Worm (Caenorhabditis elegans) whole organism, L4 larva: ENCODE results near the gene nlp-11.

Experiments
- F44E2.7 ChIP-seq: fragments of 200-800 bp; sonication (Bioruptor generic); IDR thresholded peaks from 2 replicates; pipeline ENCODE4 v2.1.2; 2022; ENCODE audit warnings: missing genetic modification characterization, missing compliant biosample characterization
- F49E8.2 ChIP-seq: sonication (generic microtip); optimal IDR thresholded peaks from 2 replicates; lab custom pipeline; 2016; ENCODE audit warnings: missing compliant biosample characterization, mild to moderate bottlenecking, missing genetic modification characterization, borderline replicate concordance
- T26A8.4 ChIP-seq: fragments of 200-800 bp; sonication (Bioruptor generic); IDR thresholded peaks from 2 replicates; pipeline ENCODE4 v1.3.6; 2022; ENCODE audit warnings: missing genetic modification characterization, missing compliant biosample characterization
- Y48G9A.11 ChIP-seq: fragments of 200-800 bp; sonication (Bioruptor generic); IDR thresholded peaks from 2 replicates; pipeline ENCODE4 v1.3.6; 2022; ENCODE audit warnings: missing genetic modification reagents, missing genetic modification characterization, missing compliant biosample characterization
- Y5F2A.4 ChIP-seq: fragments of 200-800 bp; sonication (Bioruptor generic); optimal IDR thresholded peaks from 2 replicates; lab custom pipeline; 2018; ENCODE audit warnings: mild to moderate bottlenecking, missing genetic modification characterization, missing compliant biosample characterization
- aha-1 ChIP-seq: fragments of 150-350 bp; peaks from one replicate; lab custom pipeline; 2014; ENCODE audit warnings: missing biosample characterization, missing genetic modification characterization
- ceh-28 ChIP-seq: fragments of 150-350 bp; optimal IDR thresholded peaks from 2 replicates; lab custom pipeline; 2014; ENCODE audit warnings: missing biosample characterization, missing genetic modification reagents, missing genetic modification characterization
- cey-2 ChIP-seq: sonication (generic microtip); optimal IDR thresholded peaks from 3 replicates; lab custom pipeline; 2017; ENCODE audit warnings: missing genetic modification characterization, mild to moderate bottlenecking, missing compliant biosample characterization, antibody characterized with exemption, borderline replicate concordance; ENCODE audit not compliant: insufficient read depth
- daf-12 ChIP-seq: fragments of 150-350 bp; optimal IDR thresholded peaks from 2 replicates; lab custom pipeline; 2014; ENCODE audit warnings: missing biosample characterization, missing genetic modification reagents, missing genetic modification characterization
- daf-16 ChIP-seq, 3 experiments: sonication (generic microtip); optimal IDR thresholded peaks; 2 replicates each; lab custom pipeline; 2016 to 2017; ENCODE audit warnings: missing genetic modification characterization in 3 of 3, missing genetic modification reagents in 3 of 3, mild to moderate bottlenecking in 2 of 3, missing compliant biosample characterization in 2 of 3, missing biosample characterization in 1 of 3, moderate library complexity in 1 of 3
- daf-8 ChIP-seq: fragments of 200-800 bp; sonication (Bioruptor generic); IDR thresholded peaks from 2 replicates; pipeline ENCODE4 v1.3.6; 2022; ENCODE audit warnings: missing genetic modification characterization, missing compliant biosample characterization
- dpl-1 ChIP-seq: fragments of 150-350 bp; optimal IDR thresholded peaks from 2 replicates; lab custom pipeline; 2014; ENCODE audit warnings: missing biosample characterization, missing genetic modification reagents, missing genetic modification characterization
- duxl-1 ChIP-seq: sonication (generic microtip); optimal IDR thresholded peaks from 2 replicates; lab custom pipeline; 2016; ENCODE audit warnings: mild to moderate bottlenecking, missing genetic modification characterization, moderate library complexity, missing compliant biosample characterization; ENCODE audit not compliant: poor library complexity
- egl-27 ChIP-seq: sonication (generic microtip); optimal IDR thresholded peaks from 3 replicates; lab custom pipeline; 2017; ENCODE audit warnings: missing biosample characterization, missing genetic modification reagents, missing genetic modification characterization
- fkh-10 ChIP-seq: fragments of 150-350 bp; optimal IDR thresholded peaks from 2 replicates; lab custom pipeline; 2014; ENCODE audit warnings: missing biosample characterization, missing genetic modification reagents, missing genetic modification characterization
- hif-1 ChIP-seq, 2 experiments: sonication (generic microtip); optimal IDR thresholded peaks; 2 replicates each; lab custom pipeline; 2016 to 2017; ENCODE audit warnings: missing compliant biosample characterization in 2 of 2, missing genetic modification characterization in 2 of 2, missing genetic modification reagents in 2 of 2, missing genotype in 2 of 2, mild to moderate bottlenecking in 1 of 2
- hmg-1.1 ChIP-seq: fragments of 200-800 bp; sonication (Bioruptor generic); IDR thresholded peaks from 2 replicates; pipeline ENCODE4 v1.3.6; 2022; ENCODE audit warnings: missing genetic modification reagents, missing genetic modification characterization, missing compliant biosample characterization
- jun-1 ChIP-seq: fragments of 150-350 bp; optimal IDR thresholded peaks from 2 replicates; lab custom pipeline; 2014; ENCODE audit warnings: missing biosample characterization, missing genetic modification reagents, missing genetic modification characterization
- lim-7 ChIP-seq: fragments of 200-800 bp; sonication (Bioruptor generic); IDR thresholded peaks from 2 replicates; pipeline ENCODE4 v1.3.6; 2022; ENCODE audit warnings: missing genetic modification characterization, missing compliant biosample characterization
- lin-1 ChIP-seq: fragments of 200-800 bp; sonication (Bioruptor generic); IDR thresholded peaks from 2 replicates; pipeline ENCODE4 v1.3.6; 2022; ENCODE audit warnings: missing genetic modification reagents, missing genetic modification characterization, missing compliant biosample characterization
- lin-13 ChIP-seq: fragments of 150-350 bp; optimal IDR thresholded peaks from 2 replicates; lab custom pipeline; 2014; ENCODE audit warnings: missing biosample characterization, missing genetic modification reagents, missing genetic modification characterization
- lsy-2 ChIP-seq, 2 experiments: fragments of 150-350 bp in 1 of 2; sonication (generic microtip) in 1 of 2; optimal IDR thresholded peaks; 2 replicates each; lab custom pipeline; 2014 to 2017; ENCODE audit warnings: missing biosample characterization in 2 of 2, missing genetic modification characterization in 2 of 2
- nhr-111 ChIP-seq: fragments of 200-800 bp; sonication (Bioruptor generic); optimal IDR thresholded peaks from 2 replicates; lab custom pipeline; 2018; ENCODE audit warnings: mild to moderate bottlenecking, missing genetic modification characterization, missing compliant biosample characterization
- nhr-237 ChIP-seq: sonication (generic microtip); optimal IDR thresholded peaks from 2 replicates; lab custom pipeline; 2017; ENCODE audit warnings: missing biosample characterization, missing genetic modification characterization
- nhr-41 ChIP-seq: fragments of 200-800 bp; sonication (Bioruptor generic); IDR thresholded peaks from 2 replicates; pipeline ENCODE4 v1.3.6; 2022; ENCODE audit warnings: missing genetic modification reagents, missing genetic modification characterization, missing compliant biosample characterization
- pha-4 ChIP-seq, 2 experiments: fragments of 150-350 bp in 1 of 2; fragments of 200-800 bp in 1 of 2; sonication (Bioruptor generic) in 1 of 2; IDR thresholded peaks in 1 of 2; optimal IDR thresholded peaks in 1 of 2; 2 replicates each; pipeline versions ENCODE4 v1.3.6 to Lab custom; 2014 to 2022; ENCODE audit warnings: missing genetic modification characterization in 2 of 2, missing genetic modification reagents in 2 of 2, missing biosample characterization in 1 of 2, missing compliant biosample characterization in 1 of 2
- spr-3 ChIP-seq: fragments of 200-800 bp; sonication (Bioruptor generic); optimal IDR thresholded peaks from 2 replicates; lab custom pipeline; 2018; ENCODE audit warnings: mild to moderate bottlenecking, missing genetic modification characterization, missing compliant biosample characterization
- unc-62 ChIP-seq, 3 experiments: fragments of 150-350 bp in 1 of 3; sonication (generic microtip); optimal IDR thresholded peaks in 2 of 3; peaks in 1 of 3; 1 replicate in 1 of 3; 2 replicates in 2 of 3; lab custom pipeline; 2014 to 2017; ENCODE audit warnings: missing biosample characterization in 3 of 3, missing genetic modification characterization in 3 of 3, missing genetic modification reagents in 3 of 3, missing genotype in 1 of 3
- zag-1 ChIP-seq: fragments of 150-350 bp; optimal IDR thresholded peaks from 2 replicates; lab custom pipeline; 2014; ENCODE audit warnings: missing biosample characterization, missing genetic modification characterization
- ztf-11 ChIP-seq: fragments of 150-350 bp; optimal IDR thresholded peaks from 2 replicates; lab custom pipeline; 2014; ENCODE audit warnings: missing biosample characterization, missing genetic modification characterization

nlp-11 gene

DNA sequence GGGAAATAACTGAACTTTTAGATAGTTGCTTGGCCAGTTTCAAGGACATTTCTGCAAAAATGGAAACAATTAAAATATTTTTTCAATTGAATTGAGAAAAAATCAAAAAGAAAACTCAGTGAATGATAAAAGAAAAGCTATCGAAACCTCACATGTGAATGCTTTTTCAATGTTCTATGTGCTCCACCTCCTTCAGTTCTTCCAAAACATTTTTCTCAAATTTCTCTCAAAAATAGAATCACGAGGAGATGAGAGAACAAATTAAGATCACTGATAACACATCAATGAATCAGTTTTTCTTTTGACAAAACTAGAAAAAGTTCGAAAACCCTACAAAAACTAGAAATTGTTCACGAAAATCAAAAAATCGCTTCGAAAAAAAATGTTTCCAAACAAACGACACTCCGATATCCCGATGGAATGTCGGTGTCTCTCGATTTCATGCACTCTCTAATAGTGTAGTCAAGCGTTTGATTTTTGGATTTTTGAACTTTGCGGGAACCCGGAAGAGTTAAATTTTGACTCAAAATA lies 5.0 kb downstream of the nlp-11 start, which contains the start of gene ZK1320.9 (continued):
- TF ChIP-seq nhr-111 (GFP tag; lab: Kevin White, UChicago) (no peak), duxl-1 (tag; lab: Kevin White, UChicago) (no peak), egl-27 (no peak), lin-13 (GFP tag; lab: Kevin White, UChicago) (no peak), pha-4 (GFP tag; IDR thresholded peaks at IDR 0.05; lab: Robert Waterston, UW) (no peak), pha-4 (tag; optimal IDR thresholded peaks at IDR 0.05; lab: Kevin White, UChicago) (peak; percentile 24), F49E8.2 (tag; lab: Kevin White, UChicago) (no peak), ztf-11 (tag; lab: Kevin White, UChicago) (no peak), Y5F2A.4 (no peak), nhr-41 (GFP tag; lab: Robert Waterston, UW) (no peak), F44E2.7 (GFP tag; lab: Robert Waterston, UW) (no peak)
- TF ChIP-seq, all 104 proteins: peak for 16

DNA sequence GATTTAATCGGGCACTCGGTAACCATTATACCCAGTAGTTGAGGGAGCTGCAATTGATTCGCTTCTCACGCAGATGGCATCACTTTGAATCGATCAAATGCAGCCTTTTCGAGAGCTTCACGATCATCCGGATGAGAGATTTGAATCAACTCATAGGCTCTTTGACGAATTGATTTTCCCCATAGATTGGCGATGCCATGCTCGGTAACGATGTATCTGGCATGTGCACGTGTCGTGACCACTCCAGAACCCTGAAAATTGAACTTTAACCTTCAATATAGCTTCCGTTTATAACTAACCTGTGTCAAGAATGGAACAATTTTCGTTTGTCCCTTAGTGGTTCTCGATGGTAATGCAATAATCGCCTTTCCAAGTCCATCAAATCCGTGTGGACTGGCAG lies 7.6 kb downstream of the nlp-11 start:
- TF ChIP-seq lim-7 (GFP tag; lab: Robert Waterston, UW) (no peak), spr-3 (GFP tag; lab: Kevin White, UChicago) (no peak), T26A8.4 (0 out of 2 replicates have a peak, but pooled peaks have one; percentile 24), unc-62 (GFP tag; optimal IDR thresholded peaks at IDR 0.05 in 1 of 2; lab: Kevin White, UChicago) (peak in 1 of 2 experiments; percentile 52), unc-62 (tag; optimal IDR thresholded peaks at IDR 0.05; lab: Kevin White, UChicago) (no peak), Y48G9A.11 (GFP tag; lab: Robert Waterston, UW) (no peak)
- TF ChIP-seq, all 104 proteins: peak for 2

DNA sequence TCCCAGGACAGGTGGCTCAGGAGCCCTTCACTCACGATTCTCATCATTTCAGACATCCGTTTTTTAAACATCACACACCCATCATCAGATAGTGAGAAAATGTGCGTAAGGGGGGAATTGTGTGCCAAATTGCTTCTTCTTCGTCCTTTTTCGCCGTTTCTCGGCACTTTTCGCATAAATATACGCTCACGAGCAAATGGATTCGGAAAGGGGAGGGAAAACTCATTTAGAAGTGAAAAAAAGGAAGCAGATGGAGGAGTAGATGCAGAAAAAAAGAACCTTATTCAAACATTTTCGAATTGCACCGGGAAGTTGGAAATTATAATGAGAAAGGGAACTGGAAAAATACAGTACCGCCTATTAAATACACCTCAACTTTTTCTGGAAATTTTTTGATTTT lies 9.7 kb downstream of the nlp-11 start:
- no peak for TF ChIP-seq pha-4 (GFP tag; IDR thresholded peaks at IDR 0.05; lab: Robert Waterston, UW)
- no peak for TF ChIP-seq pha-4 (tag; optimal IDR thresholded peaks at IDR 0.05; lab: Kevin White, UChicago)
- no peak for TF ChIP-seq dpl-1
- TF ChIP-seq egl-27 = no peak
- TF ChIP-seq zag-1 = no peak
- peak; percentile 18 for TF ChIP-seq fkh-10 (GFP tag; lab: Kevin White, UChicago)
- no peak for TF ChIP-seq lin-1

DNA sequence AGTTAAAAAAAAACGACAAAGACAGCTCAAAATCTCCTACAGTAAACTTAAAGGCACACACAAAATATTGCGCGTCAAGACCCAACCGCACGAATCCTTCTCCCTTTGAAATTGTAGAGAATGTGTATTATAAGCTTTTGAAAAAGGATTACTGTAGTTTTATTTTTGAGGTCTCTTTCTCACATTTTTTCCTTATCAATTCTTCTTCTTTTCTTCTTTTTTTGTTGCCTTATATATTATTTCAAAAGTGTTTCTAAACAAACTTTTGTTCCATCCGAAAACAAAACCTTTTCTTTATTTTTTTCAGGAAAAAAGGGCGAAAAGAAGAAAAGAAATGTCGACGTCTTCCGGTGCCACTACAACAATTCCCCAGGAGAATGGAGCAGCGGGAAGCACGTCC lies 11.2 kb downstream of the nlp-11 start, which contains the start of gene ZK1320.13:
Gene ZK1320.13 (plus strand): TSS at position 301 of the 400 bp plus-strand sequence.
- TF ChIP-seq daf-16 (GFP tag; optimal IDR thresholded peaks at IDR 0.05; lab: Kevin White, UChicago) (no peak), daf-16 (tag; optimal IDR thresholded peaks at IDR 0.05; lab: Kevin White, UChicago) (no peak), jun-1 (tag; lab: Kevin White, UChicago) (no peak), nhr-237 (tag; lab: Kevin White, UChicago) (no peak), Y5F2A.4 (no peak), hif-1 (tag; optimal IDR thresholded peaks at IDR 0.05; lab: Kevin White, UChicago) (no peak), lim-7 (GFP tag; lab: Robert Waterston, UW) (no peak), ceh-28 (tag; lab: Kevin White, UChicago) (no peak)

DNA sequence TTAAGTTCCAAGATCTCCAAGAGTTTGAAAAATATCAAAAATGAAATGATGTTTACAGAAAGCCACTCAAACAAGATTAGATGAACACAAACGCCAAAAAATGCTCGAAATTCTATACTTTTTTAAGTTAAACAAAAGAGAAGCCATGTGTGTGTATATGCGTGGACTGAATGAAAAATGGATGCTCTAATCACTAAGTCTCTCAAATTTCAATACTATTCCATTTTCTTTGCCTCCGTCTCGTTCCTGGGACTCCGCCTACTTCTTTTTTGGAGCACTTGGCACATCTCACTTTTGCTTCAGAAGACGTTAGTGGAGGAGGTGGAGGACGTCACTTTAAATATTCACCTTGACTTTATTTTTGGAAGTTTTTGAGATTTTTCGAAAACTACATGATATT lies 11.9 kb downstream of the nlp-11 start:
- TF ChIP-seq hmg-1.1 (GFP tag; lab: Robert Waterston, UW) (0 out of 2 replicates have a peak, but pooled peaks have one; percentile 28), daf-8 (GFP tag; lab: Robert Waterston, UW) (no peak), daf-12 (tag; lab: Kevin White, UChicago) (no peak), aha-1 (tag; lab: Kevin White, UChicago) (peak; percentile 7), lsy-2 (tag; optimal IDR thresholded peaks at IDR 0.05; lab: Kevin White, UChicago) (peak in 1 of 2 experiments; percentile 5), cey-2 (no peak), lin-1 (no peak), Y5F2A.4 (no peak)
